Worm (Caenorhabditis elegans): ENCODE results near the gene abts-2.

The abts-2 gene

DNA sequence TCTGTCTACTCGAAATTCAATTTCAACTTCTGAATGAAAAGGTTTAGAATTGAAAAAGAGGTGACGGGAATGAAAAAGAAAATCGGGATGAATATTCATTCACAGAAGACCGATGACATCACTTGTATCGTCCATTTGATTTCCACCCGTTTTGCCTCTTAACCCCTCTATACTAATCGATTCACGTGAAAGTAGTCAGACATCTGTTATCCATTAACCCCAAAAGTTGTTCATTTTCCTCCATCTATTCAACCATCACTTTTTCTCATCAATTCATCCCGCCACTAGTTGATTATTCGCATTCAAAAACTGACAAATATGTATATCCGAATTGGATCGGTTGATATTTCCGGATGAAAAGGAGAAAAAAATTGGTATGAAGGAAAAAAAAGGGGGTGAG, 7.1 kb downstream of the abts-2 start:
- TF ChIP-seq nhr-23 (tag; optimal IDR thresholded peaks at IDR 0.05): no peak
- no peak for TF ChIP-seq mdl-1 (tag; optimal IDR thresholded peaks at IDR 0.05)
- no peak for TF ChIP-seq dmd-4 (tag; optimal IDR thresholded peaks at IDR 0.05)
- no peak for TF ChIP-seq ama-1 (optimal IDR thresholded peaks at IDR 0.05)
- no peak for TF ChIP-seq nhr-25 (tag; optimal IDR thresholded peaks at IDR 0.05)

DNA sequence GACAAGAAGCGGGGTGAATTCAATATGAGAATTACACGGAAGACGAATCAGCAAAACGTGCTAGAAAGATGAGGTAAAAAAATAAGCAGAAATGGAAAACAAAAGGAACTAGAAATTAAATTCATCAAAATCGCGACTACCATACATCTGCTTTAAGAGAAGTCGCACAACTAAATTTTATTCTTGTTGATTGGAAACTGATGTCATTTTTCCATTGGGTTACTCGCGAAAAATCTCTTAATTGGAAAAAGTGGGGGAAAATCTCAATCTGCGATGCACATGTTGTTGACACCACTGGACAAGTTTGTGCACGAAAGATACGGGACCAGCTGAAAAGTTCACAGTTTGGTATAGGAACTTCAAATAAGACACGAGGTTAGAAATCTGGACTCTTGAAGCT, 11.4 kb downstream of the abts-2 start:
- TF ChIP-seq unc-62 (GFP tag; optimal IDR thresholded peaks at IDR 0.05): no peak
- no peak for TF ChIP-seq unc-39 (tag; optimal IDR thresholded peaks at IDR 0.05)
- no peak for TF ChIP-seq R02D3.7 (tag; optimal IDR thresholded peaks at IDR 0.05)
- no peak for TF ChIP-seq ztf-1 (GFP tag; conservative IDR thresholded peaks at IDR 0.05)

DNA sequence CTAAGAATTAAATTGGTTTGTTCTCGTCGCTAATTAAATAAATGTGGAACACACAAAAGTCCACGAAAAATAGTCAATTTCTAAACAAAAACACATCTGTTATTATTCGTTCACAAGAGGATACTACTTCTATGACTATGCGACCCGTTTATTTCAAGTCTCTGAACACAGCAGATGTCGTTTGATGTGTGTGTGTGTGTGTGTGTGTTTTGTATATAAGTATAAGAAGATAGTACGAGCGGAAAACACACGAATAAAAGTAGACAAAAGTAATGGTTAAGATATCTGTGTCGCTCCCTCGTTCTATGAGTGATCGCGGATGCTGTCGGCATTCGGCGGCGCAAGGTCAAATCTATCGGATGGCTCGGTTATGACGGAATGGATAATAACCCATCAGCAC, 13.4 kb downstream of the abts-2 start:
- no peak for TF ChIP-seq elt-3 (tag; optimal IDR thresholded peaks at IDR 0.05)
- TF ChIP-seq sma-9 (GFP tag; optimal IDR thresholded peaks at IDR 0.05): no peak
- no peak for TF ChIP-seq sma-9 (tag; optimal IDR thresholded peaks at IDR 0.05)
- TF ChIP-seq gmeb-1 (tag; optimal IDR thresholded peaks at IDR 0.05): no peak
- no peak for TF ChIP-seq egl-27 (tag; optimal IDR thresholded peaks at IDR 0.05)
- no peak for TF ChIP-seq Y55F3AM.14 (GFP tag; optimal IDR thresholded peaks at IDR 0.05)
- no peak for TF ChIP-seq fos-1 (tag; optimal IDR thresholded peaks at IDR 0.05)
- no peak for TF ChIP-seq unc-55 (GFP tag; optimal IDR thresholded peaks at IDR 0.05)
- TF ChIP-seq nhr-237 (tag; optimal IDR thresholded peaks at IDR 0.05): no peak
- no peak for TF ChIP-seq lin-11 (tag; optimal IDR thresholded peaks at IDR 0.05)
- TF ChIP-seq nhr-129 (tag; optimal IDR thresholded peaks at IDR 0.05): no peak
- TF ChIP-seq lsy-2 (tag; optimal IDR thresholded peaks at IDR 0.05): no peak
- no peak for TF ChIP-seq mdl-1 (tag; optimal IDR thresholded peaks at IDR 0.05)
- no peak for TF ChIP-seq unc-39 (tag; optimal IDR thresholded peaks at IDR 0.05)
- no peak for TF ChIP-seq snpc-4 (tag; optimal IDR thresholded peaks at IDR 0.05)
- TF ChIP-seq dmd-4 (tag; optimal IDR thresholded peaks at IDR 0.05): no peak
- no peak for TF ChIP-seq nhr-25 (tag; optimal IDR thresholded peaks at IDR 0.05)
- no peak for TF ChIP-seq nhr-6 (tag; optimal IDR thresholded peaks at IDR 0.05)
- no peak for TF ChIP-seq alr-1 (tag; optimal IDR thresholded peaks at IDR 0.05)

DNA sequence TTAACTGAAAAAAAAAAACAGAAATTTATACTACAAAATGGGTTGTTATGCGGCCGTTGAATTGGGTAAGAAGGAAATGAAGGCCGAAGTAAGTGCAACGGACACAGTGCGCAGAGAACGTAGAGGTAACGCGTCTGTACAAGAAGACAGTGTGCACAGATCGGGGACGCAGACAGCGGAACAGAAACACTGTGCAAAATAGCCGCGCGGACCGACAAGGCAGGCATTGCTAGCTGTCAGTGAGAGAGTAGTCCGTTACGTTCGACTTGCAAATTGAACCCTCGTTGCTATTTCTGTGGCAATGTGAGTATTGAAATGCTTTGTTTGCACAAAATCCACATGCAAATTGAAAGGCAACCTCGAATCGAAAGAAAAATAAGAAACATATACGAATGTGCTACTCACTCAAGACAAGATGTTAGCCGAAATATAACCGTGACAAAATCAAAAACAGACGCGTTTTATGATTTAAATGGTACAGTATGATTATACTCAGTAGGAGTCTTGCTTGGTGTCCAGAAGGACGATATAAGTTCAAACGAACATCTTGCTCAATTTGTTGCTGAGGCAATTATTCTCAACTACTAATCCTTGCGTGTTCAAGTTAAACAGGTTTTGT, 15.1 kb downstream of the abts-2 start:
- TF ChIP-seq mbf-1 (tag; optimal IDR thresholded peaks at IDR 0.05): no peak
- no peak for TF ChIP-seq sem-4 (tag; optimal IDR thresholded peaks at IDR 0.05)
- no peak for TF ChIP-seq ceh-82 (tag; optimal IDR thresholded peaks at IDR 0.05)

DNA sequence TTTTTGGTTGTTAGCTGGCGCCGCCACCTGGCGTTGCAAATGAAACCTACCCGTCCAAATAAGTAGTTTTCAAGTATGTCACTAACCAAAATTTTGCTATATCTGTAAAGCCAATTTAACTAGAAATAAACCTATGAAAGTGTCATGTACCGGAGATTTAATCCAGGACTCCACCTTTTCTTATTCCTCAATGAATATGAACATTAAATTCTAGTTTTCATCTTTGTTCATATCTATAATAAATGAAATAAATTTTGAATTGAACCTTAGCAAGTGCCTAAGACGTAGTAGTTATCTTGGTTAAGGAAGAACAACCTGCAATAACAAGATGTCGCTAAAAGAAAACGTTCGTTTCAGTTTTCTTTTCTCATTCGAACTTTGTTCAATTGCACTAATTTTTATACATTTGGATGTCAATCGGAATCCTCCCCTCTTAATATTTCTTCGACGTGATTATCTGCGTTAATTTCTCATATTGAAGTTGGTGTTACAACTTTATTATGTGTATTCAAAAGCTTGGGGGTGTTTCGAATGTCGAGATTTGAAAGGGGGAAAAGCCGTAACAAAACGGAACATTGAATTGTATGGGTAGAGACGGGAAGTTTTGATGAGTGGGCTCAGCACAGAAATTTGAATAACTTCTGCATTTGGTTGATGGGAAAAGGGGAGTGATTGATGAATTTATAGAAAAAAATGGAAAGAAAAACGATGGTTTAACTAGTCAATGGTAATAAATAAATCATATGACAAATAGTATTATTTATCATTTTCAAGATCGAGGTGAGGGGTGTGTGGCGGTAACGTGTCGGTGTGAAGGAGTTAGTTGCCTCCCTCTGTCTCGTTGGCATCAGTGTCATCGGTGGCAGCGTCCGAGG, 18.0 kb downstream of the abts-2 start:
- TF ChIP-seq ceh-82 (tag; optimal IDR thresholded peaks at IDR 0.05) (no peak), egl-27 (tag; optimal IDR thresholded peaks at IDR 0.05) (no peak), nhr-21 (tag; optimal IDR thresholded peaks at IDR 0.05) (peak; percentile 32), Y55F3AM.14 (GFP tag; optimal IDR thresholded peaks at IDR 0.05) (peak; percentile 47), sem-4 (tag; optimal IDR thresholded peaks at IDR 0.05) (peak; percentile 17), unc-55 (GFP tag; optimal IDR thresholded peaks at IDR 0.05) (peak; percentile 51), alr-1 (tag; optimal IDR thresholded peaks at IDR 0.05) (no peak), nhr-6 (tag; optimal IDR thresholded peaks at IDR 0.05) (peak; percentile 69), lin-11 (tag; optimal IDR thresholded peaks at IDR 0.05) (no peak), mdl-1 (tag; optimal IDR thresholded peaks at IDR 0.05) (no peak), lsy-2 (tag; optimal IDR thresholded peaks at IDR 0.05) (peak; percentile 47 to 75), elt-1 (tag; optimal IDR thresholded peaks at IDR 0.05) (no peak), unc-62 (GFP tag; optimal IDR thresholded peaks at IDR 0.05) (no peak), dmd-4 (tag; optimal IDR thresholded peaks at IDR 0.05) (no peak), nhr-25 (tag; optimal IDR thresholded peaks at IDR 0.05) (peak; percentile 77), nhr-23 (tag; optimal IDR thresholded peaks at IDR 0.05) (no peak), nhr-129 (tag; optimal IDR thresholded peaks at IDR 0.05) (peak; percentile 10), snpc-4 (tag; optimal IDR thresholded peaks at IDR 0.05) (no peak), fos-1 (tag; optimal IDR thresholded peaks at IDR 0.05) (no peak), ztf-4 (tag; optimal IDR thresholded peaks at IDR 0.05) (peak; percentile 91), C34F6.9 (tag; optimal IDR thresholded peaks at IDR 0.05) (peak; percentile 49), nhr-237 (tag; optimal IDR thresholded peaks at IDR 0.05) (no peak), R02D3.7 (tag; optimal IDR thresholded peaks at IDR 0.05) (no peak), aly-2 (tag; optimal IDR thresholded peaks at IDR 0.05) (no peak), sma-9 (GFP tag; optimal IDR thresholded peaks at IDR 0.05) (no peak), sma-9 (tag; optimal IDR thresholded peaks at IDR 0.05) (no peak), nhr-12 (tag; optimal IDR thresholded peaks at IDR 0.05) (no peak), F13H6.1 (tag; optimal IDR thresholded peaks at IDR 0.05) (peak; percentile 34), nhr-11 (tag; optimal IDR thresholded peaks at IDR 0.05) (no peak), sma-3 (GFP tag; optimal IDR thresholded peaks at IDR 0.05) (peak; percentile 51), ZK546.5 (tag; optimal IDR thresholded peaks at IDR 0.05) (no peak), peb-1 (tag; optimal IDR thresholded peaks at IDR 0.05) (no peak), nhr-77 (tag; optimal IDR thresholded peaks at IDR 0.05) (peak; percentile 4), zag-1 (tag; optimal IDR thresholded peaks at IDR 0.05) (peak; percentile 44), elt-3 (tag; optimal IDR thresholded peaks at IDR 0.05) (no peak), mbf-1 (tag; optimal IDR thresholded peaks at IDR 0.05) (peak; percentile 44)
